Worm (Caenorhabditis elegans): ENCODE results near the gene fbxa-45.

- no peak for TF ChIP-seq ceh-13 (GFP tag; optimal IDR thresholded peaks at IDR 0.05)
- no peak for TF ChIP-seq ama-1 (optimal IDR thresholded peaks at IDR 0.05)
Measured at ce11 chrV:16921952-16922351, 22.7 kb upstream of the fbxa-45 start, which contains the start of gene Y102A5C.4.

Measured in whole organism, early embryonic.